Worm (Caenorhabditis elegans): ENCODE results near the gene gspd-1.

ce11 chrIV:11287511-11287910 lies 29.7 kb upstream of the gspd-1 start, which contains the start of gene F54D1.6:
- no peak for TF ChIP-seq flt-1 (GFP tag; IDR thresholded peaks at IDR 0.05)
- no peak for TF ChIP-seq ref-1 (GFP tag; conservative IDR thresholded peaks at IDR 0.05)
- no peak for TF ChIP-seq med-1 (GFP tag; optimal IDR thresholded peaks at IDR 0.05; ENCODE audit: insufficient read depth)
- TF ChIP-seq T22C8.4 (GFP tag; IDR thresholded peaks at IDR 0.05), result no peak
- TF ChIP-seq cog-1 (tag; optimal IDR thresholded peaks at IDR 0.05), result no peak
- no peak for TF ChIP-seq ztf-23 (GFP tag; IDR thresholded peaks at IDR 0.05)

All from whole organism, midembryonic.